Worm (Caenorhabditis elegans): ENCODE measurements around the gene aex-3.

- TF ChIP-seq him-1 (tag; optimal IDR thresholded peaks at IDR 0.05): no peak
- TF ChIP-seq dao-5 (tag; optimal IDR thresholded peaks at IDR 0.05): no peak
Measured at ce11 chrX:760579-760978, 1.0 kb upstream of the aex-3 start.

All from whole organism, L4/young adult.